Fruit fly (Drosophila melanogaster) Kc167 (cell line): ENCODE results near the gene NT1.

Experiments
- Myc ChIP-seq: fragments of >200 bp; optimal IDR thresholded peaks from 2 replicates; lab custom pipeline; 2017; ENCODE audit warnings: missing external identifiers
- Sin3A ChIP-seq: fragments of >200 bp; optimal IDR thresholded peaks from 2 replicates; lab custom pipeline; 2018; ENCODE audit warnings: missing external identifiers
- h ChIP-seq: fragments of >200 bp; optimal IDR thresholded peaks from 3 replicates; lab custom pipeline; 2018; ENCODE audit warnings: missing external identifiers
- insv ChIP-seq: fragments of >200 bp; optimal IDR thresholded peaks from 3 replicates; lab custom pipeline; 2018; ENCODE audit warnings: missing external identifiers
- psq ChIP-seq: fragments of >200 bp; optimal IDR thresholded peaks from 2 replicates; lab custom pipeline; 2017; ENCODE audit warnings: missing external identifiers
- ttk ChIP-seq: sonication (Bioruptor generic); optimal IDR thresholded peaks from 2 replicates; lab custom pipeline; 2017; ENCODE audit warnings: missing external identifiers

- no peak for TF ChIP-seq insv (lab: Kevin White, UChicago)
- TF ChIP-seq Sin3A (lab: Kevin White, UChicago): no peak
- TF ChIP-seq psq (lab: Kevin White, UChicago): no peak
- TF ChIP-seq Myc (lab: Kevin White, UChicago): no peak
- TF ChIP-seq h (lab: Kevin White, UChicago): no peak
- no peak for TF ChIP-seq ttk (lab: Kevin White, UChicago)
Observed at dm6 chr3L:4545138-4545537, 36.9 kb upstream of the NT1 start.
